Worm (Caenorhabditis elegans): Measurements from ENCODE around the gene C25A8.1.

Gene C25A8.1

DNA sequence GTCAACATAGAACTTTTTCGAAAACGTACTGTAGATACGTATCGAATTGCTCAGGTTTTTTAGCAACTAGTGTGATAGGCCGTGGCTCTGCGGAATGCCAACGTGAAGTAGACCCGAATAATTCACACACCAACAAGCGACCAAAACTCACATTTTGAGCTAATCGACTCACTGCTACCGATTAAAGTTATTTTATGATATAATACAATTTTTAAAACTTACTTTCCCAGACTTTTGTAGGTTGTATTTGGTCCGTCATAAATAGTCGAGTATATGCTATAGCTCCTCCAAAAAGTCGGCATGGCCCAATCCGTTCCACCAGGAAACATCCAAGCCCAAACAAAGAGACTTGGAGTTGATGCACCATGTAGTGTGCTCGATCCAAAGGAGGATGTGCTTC lies at the start of gene C25A8.1:
TSS of gene C25A8.1 (plus strand) at position 301 of the 400 bp plus-strand sequence.
- TF ChIP-seq nhr-237 (tag; optimal IDR thresholded peaks at IDR 0.05) (no peak), sma-3 (GFP tag; optimal IDR thresholded peaks at IDR 0.05) (no peak), nhr-25 (tag; optimal IDR thresholded peaks at IDR 0.05) (no peak), nhr-6 (tag; optimal IDR thresholded peaks at IDR 0.05) (no peak), nhr-12 (tag; optimal IDR thresholded peaks at IDR 0.05) (no peak), ama-1 (optimal IDR thresholded peaks at IDR 0.05) (no peak), blmp-1 (tag; optimal IDR thresholded peaks at IDR 0.05; ENCODE audit: insufficient read depth) (no peak), egl-27 (tag; optimal IDR thresholded peaks at IDR 0.05) (no peak)

DNA sequence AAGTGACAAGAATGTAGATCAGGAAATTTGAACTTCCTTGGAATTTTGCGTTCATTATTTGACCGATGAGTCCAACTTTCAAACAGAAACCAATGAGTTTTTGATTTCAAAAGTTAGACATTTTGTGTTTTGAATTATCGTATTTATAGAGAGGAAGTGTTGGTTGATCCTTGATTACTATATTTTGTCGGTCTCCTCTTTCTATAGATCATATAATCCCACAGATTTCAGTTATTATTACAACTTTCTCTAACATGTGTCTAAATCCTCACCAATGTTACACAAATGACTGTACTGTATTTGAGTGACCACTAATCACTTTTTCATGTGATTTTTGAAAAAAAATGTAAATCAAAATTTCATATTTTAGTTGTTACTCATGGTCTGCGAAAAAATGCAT lies 46.4 kb upstream of the C25A8.1 start, which contains the start of gene B0478.3:
TSS of gene B0478.3 (minus strand) at position 101 of the 400 bp plus-strand sequence.
- no peak for TF ChIP-seq nhr-25 (tag; optimal IDR thresholded peaks at IDR 0.05)
- TF ChIP-seq ztf-11 (tag; optimal IDR thresholded peaks at IDR 0.05), result no peak
- TF ChIP-seq nhr-23 (tag; optimal IDR thresholded peaks at IDR 0.05), result no peak
- no peak for TF ChIP-seq ceh-16 (tag; optimal IDR thresholded peaks at IDR 0.05)
- no peak for TF ChIP-seq nhr-21 (tag; optimal IDR thresholded peaks at IDR 0.05)

DNA sequence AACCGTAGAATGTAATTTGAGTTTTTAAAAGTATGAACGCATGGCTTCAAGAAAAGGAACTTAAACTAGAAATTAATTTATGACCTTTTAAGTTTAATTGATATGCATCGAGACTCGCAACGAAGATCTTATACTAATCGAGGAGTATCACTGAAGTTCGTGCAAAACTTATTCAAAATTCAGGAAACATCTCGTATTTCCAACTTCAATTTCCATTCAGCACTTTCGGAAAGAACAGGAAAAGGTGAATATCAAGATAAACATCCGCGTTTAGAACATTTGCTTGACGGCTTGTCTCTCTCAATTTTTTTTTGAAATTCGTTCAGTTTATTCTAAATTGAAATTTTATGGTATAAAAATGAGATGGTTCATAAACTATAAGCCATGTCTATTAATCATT lies 45.7 kb upstream of the C25A8.1 start, which contains the start of gene ZK381.2:
TSS of gene ZK381.2 (plus strand) at position 301 of the 400 bp plus-strand sequence.
- TF ChIP-seq blmp-1 (tag; optimal IDR thresholded peaks at IDR 0.05; ENCODE audit: insufficient read depth) (no peak), nhr-129 (tag; optimal IDR thresholded peaks at IDR 0.05) (no peak), sma-3 (GFP tag; optimal IDR thresholded peaks at IDR 0.05) (no peak), lin-11 (tag; optimal IDR thresholded peaks at IDR 0.05) (no peak), fos-1 (tag; optimal IDR thresholded peaks at IDR 0.05) (no peak), ama-1 (optimal IDR thresholded peaks at IDR 0.05) (no peak), ztf-11 (tag; optimal IDR thresholded peaks at IDR 0.05) (no peak), egl-27 (tag; optimal IDR thresholded peaks at IDR 0.05) (no peak), zag-1 (tag; optimal IDR thresholded peaks at IDR 0.05) (no peak), ZK546.5 (tag; optimal IDR thresholded peaks at IDR 0.05) (no peak), unc-62 (GFP tag; optimal IDR thresholded peaks at IDR 0.05) (no peak), C34F6.9 (tag; optimal IDR thresholded peaks at IDR 0.05) (no peak), ceh-16 (tag; optimal IDR thresholded peaks at IDR 0.05) (no peak), nhr-23 (tag; optimal IDR thresholded peaks at IDR 0.05) (no peak)

DNA sequence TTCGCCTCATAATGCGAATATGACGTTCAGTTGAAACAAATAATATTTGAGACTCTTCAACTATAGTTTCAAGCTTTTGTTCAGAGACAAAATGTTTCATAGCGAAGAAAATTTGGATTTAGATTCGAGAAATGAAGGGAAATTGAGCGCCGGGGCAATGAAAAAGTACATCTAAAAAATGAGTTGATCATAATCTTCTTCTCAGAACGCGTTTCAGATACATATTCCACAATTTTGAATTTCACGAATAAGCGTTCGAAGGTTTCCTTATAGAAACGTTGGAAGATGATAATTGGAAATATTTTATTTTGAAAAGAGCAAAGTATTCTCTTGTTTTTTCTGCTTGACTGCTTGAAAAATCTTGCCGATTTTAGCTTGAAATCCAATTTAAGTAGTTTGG lies 40.7 kb upstream of the C25A8.1 start, which contains the start of gene ZK381.8:
TSS of gene ZK381.8 (minus strand) at position 101 of the 400 bp plus-strand sequence.
- TF ChIP-seq peb-1 (tag; optimal IDR thresholded peaks at IDR 0.05) (no peak), lsy-2 (tag; optimal IDR thresholded peaks at IDR 0.05) (no peak), elt-1 (tag; optimal IDR thresholded peaks at IDR 0.05) (no peak), alr-1 (tag; optimal IDR thresholded peaks at IDR 0.05) (no peak), Y55F3AM.14 (GFP tag; optimal IDR thresholded peaks at IDR 0.05) (no peak), nhr-11 (tag; optimal IDR thresholded peaks at IDR 0.05) (no peak), lin-13 (GFP tag; optimal IDR thresholded peaks at IDR 0.05) (no peak), nhr-77 (tag; optimal IDR thresholded peaks at IDR 0.05) (no peak)

DNA sequence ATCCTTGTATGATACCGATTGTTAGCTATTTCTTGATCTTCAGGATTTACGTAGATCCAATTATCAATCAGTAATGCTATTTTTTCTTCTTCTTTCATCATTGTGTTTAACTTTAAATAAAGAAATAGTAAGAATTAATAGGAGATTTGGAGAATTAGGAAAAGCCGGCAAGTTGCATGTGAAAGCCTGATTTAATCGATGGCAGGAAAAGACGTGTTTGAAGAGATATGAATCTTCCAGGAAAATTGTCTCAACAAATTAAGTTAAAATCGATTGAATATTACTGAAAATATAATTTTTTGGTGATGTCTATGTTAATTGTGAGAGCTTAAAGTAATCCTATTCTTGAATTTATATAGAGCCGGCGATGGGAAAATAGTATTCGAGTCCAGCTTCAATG lies 39.7 kb upstream of the C25A8.1 start, which contains the start of gene ZK381.62:
TSS of gene ZK381.62 (minus strand) at position 101 of the 400 bp plus-strand sequence.
- TF ChIP-seq sma-3 (GFP tag; optimal IDR thresholded peaks at IDR 0.05), result no peak
- no peak for TF ChIP-seq peb-1 (tag; optimal IDR thresholded peaks at IDR 0.05)
- TF ChIP-seq nhr-12 (tag; optimal IDR thresholded peaks at IDR 0.05), result no peak
- no peak for TF ChIP-seq nhr-129 (tag; optimal IDR thresholded peaks at IDR 0.05)
- no peak for TF ChIP-seq alr-1 (tag; optimal IDR thresholded peaks at IDR 0.05)
- no peak for TF ChIP-seq unc-62 (GFP tag; optimal IDR thresholded peaks at IDR 0.05)
- no peak for TF ChIP-seq nhr-25 (tag; optimal IDR thresholded peaks at IDR 0.05)
- no peak for TF ChIP-seq ama-1 (optimal IDR thresholded peaks at IDR 0.05)
- TF ChIP-seq C34F6.9 (tag; optimal IDR thresholded peaks at IDR 0.05), result no peak
- TF ChIP-seq blmp-1 (tag; optimal IDR thresholded peaks at IDR 0.05; ENCODE audit: insufficient read depth), result no peak
- TF ChIP-seq unc-55 (GFP tag; optimal IDR thresholded peaks at IDR 0.05), result no peak
- TF ChIP-seq lin-13 (GFP tag; optimal IDR thresholded peaks at IDR 0.05), result no peak
- no peak for TF ChIP-seq aly-2 (tag; optimal IDR thresholded peaks at IDR 0.05)
- no peak for TF ChIP-seq nhr-21 (tag; optimal IDR thresholded peaks at IDR 0.05)

DNA sequence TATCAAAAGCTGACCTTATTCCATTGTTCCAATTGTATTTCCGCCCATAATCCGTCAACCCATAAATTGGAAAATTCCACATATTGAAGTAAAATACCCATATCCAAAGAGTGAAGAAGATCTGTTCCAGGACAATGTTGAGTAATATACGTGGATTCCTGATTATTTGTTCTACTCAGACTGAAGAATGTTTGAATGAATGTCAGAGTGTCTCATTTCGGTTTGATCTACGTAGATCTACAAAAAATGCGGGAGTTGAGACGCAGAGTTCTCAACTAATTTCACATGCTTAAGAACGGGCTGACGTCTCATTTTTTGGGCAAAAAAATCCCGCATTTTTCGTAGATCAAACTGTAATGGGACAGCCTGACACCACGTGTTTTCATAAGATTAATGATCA lies 38.5 kb upstream of the C25A8.1 start, which contains the start of gene nhr-249:
TSS of gene nhr-249 (minus strand) at position 101 of the 400 bp plus-strand sequence.
- TF ChIP-seq ceh-16 (tag; optimal IDR thresholded peaks at IDR 0.05) (no peak), ztf-11 (tag; optimal IDR thresholded peaks at IDR 0.05) (no peak), aly-2 (tag; optimal IDR thresholded peaks at IDR 0.05) (no peak)
